Worm (Caenorhabditis elegans) whole organism, L3 larva: ENCODE results near the gene bath-30.

Source experiments
- aly-2 ChIP-seq: fragments of 150-350 bp; optimal IDR thresholded peaks from 2 replicates; lab custom pipeline; 2014; ENCODE audit warnings: missing biosample characterization, missing genetic modification characterization
- ama-1 ChIP-seq: fragments of 150-350 bp; optimal IDR thresholded peaks from 2 replicates; lab custom pipeline; 2018
- ceh-16 ChIP-seq: sonication (generic microtip); optimal IDR thresholded peaks from 2 replicates; lab custom pipeline; 2017; ENCODE audit warnings: missing biosample characterization, missing genetic modification characterization
- ceh-28 ChIP-seq: fragments of 150-350 bp; optimal IDR thresholded peaks from 2 replicates; lab custom pipeline; 2014; ENCODE audit warnings: missing biosample characterization, missing genetic modification reagents, missing genetic modification characterization
- ceh-82 ChIP-seq: fragments of 150-350 bp; optimal IDR thresholded peaks from 2 replicates; lab custom pipeline; 2014; ENCODE audit warnings: missing biosample characterization, missing genetic modification characterization
- ceh-9 ChIP-seq: sonication (generic microtip); optimal IDR thresholded peaks from 2 replicates; lab custom pipeline; 2018; ENCODE audit warnings: missing biosample characterization, missing genetic modification characterization
- daf-12 ChIP-seq: fragments of 150-350 bp; optimal IDR thresholded peaks from 2 replicates; lab custom pipeline; 2014; ENCODE audit warnings: missing biosample characterization, missing genetic modification reagents, missing genetic modification characterization
- egl-27 ChIP-seq: sonication (generic microtip); optimal IDR thresholded peaks from 4 replicates; lab custom pipeline; 2017; ENCODE audit warnings: missing biosample characterization, missing genetic modification reagents, missing genetic modification characterization
- egl-5 ChIP-seq: fragments of 150-350 bp; optimal IDR thresholded peaks from 2 replicates; lab custom pipeline; 2017; ENCODE audit warnings: missing biosample characterization, missing genetic modification reagents, missing genetic modification characterization, inconsistent platforms
- elt-3 ChIP-seq, 3 experiments: fragments of 150-350 bp in 1 of 3; sonication (generic microtip) in 2 of 3; optimal IDR thresholded peaks; 2 replicates in 2 of 3; 4 replicates in 1 of 3; lab custom pipeline; 2014 to 2017; ENCODE audit warnings: missing biosample characterization in 3 of 3, missing genetic modification characterization in 3 of 3
- eor-1 ChIP-seq, 2 experiments: fragments of 150-350 bp; optimal IDR thresholded peaks; 2 replicates each; lab custom pipeline; 2014 to 2018; ENCODE audit warnings: missing biosample characterization in 2 of 2, missing genetic modification characterization in 2 of 2
- fkh-10 ChIP-seq: sonication (generic microtip); optimal IDR thresholded peaks from 2 replicates; lab custom pipeline; 2017; ENCODE audit warnings: missing biosample characterization, missing genetic modification reagents, missing genetic modification characterization
- fos-1 ChIP-seq: fragments of 150-350 bp; optimal IDR thresholded peaks from 2 replicates; lab custom pipeline; 2014; ENCODE audit warnings: missing biosample characterization, missing genetic modification characterization
- hmg-11 ChIP-seq: sonication (generic microtip); optimal IDR thresholded peaks from 2 replicates; lab custom pipeline; 2016; ENCODE audit warnings: missing genetic modification characterization, missing compliant biosample characterization
- jun-1 ChIP-seq: fragments of 150-350 bp; optimal IDR thresholded peaks from 2 replicates; lab custom pipeline; 2014; ENCODE audit warnings: missing biosample characterization, missing genetic modification reagents, missing genetic modification characterization
- lin-15B ChIP-seq: fragments of 150-350 bp; optimal IDR thresholded peaks from 2 replicates; lab custom pipeline; 2014; ENCODE audit warnings: missing biosample characterization, missing genetic modification characterization
- lin-39 ChIP-seq: fragments of 150-350 bp; optimal IDR thresholded peaks from 2 replicates; lab custom pipeline; 2018; ENCODE audit warnings: missing biosample characterization, missing genetic modification reagents, missing genetic modification characterization
- mml-1 ChIP-seq: fragments of 150-350 bp; sonication (generic microtip); optimal IDR thresholded peaks from 3 replicates; lab custom pipeline; 2014; ENCODE audit warnings: missing biosample characterization, missing genetic modification characterization
- nfya-1 ChIP-seq: sonication (generic microtip); optimal IDR thresholded peaks from 2 replicates; lab custom pipeline; 2017; ENCODE audit warnings: missing genetic modification characterization, mild to moderate bottlenecking, missing compliant biosample characterization, antibody characterized with exemption, moderate library complexity; ENCODE audit not compliant: insufficient read depth
- nhr-11 ChIP-seq: fragments of 150-350 bp; optimal IDR thresholded peaks from 2 replicates; lab custom pipeline; 2014; ENCODE audit warnings: missing biosample characterization, missing genetic modification characterization
- nhr-12 ChIP-seq: fragments of 150-350 bp; optimal IDR thresholded peaks from 2 replicates; lab custom pipeline; 2014; ENCODE audit warnings: missing biosample characterization, missing genetic modification characterization
- nhr-23 ChIP-seq: fragments of 150-350 bp; optimal IDR thresholded peaks from 2 replicates; lab custom pipeline; 2014; ENCODE audit warnings: missing biosample characterization, missing genetic modification reagents, missing genetic modification characterization
- nhr-237 ChIP-seq: fragments of 150-350 bp; optimal IDR thresholded peaks from 2 replicates; lab custom pipeline; 2014; ENCODE audit warnings: missing biosample characterization, missing genetic modification characterization
- nhr-28 ChIP-seq: fragments of 150-350 bp; optimal IDR thresholded peaks from 2 replicates; lab custom pipeline; 2014; ENCODE audit warnings: missing biosample characterization, missing genetic modification characterization
- nhr-76 ChIP-seq: fragments of 150-350 bp; sonication (generic microtip); optimal IDR thresholded peaks from 5 replicates; lab custom pipeline; 2014; ENCODE audit warnings: missing biosample characterization, missing genetic modification characterization
- nhr-77 ChIP-seq: fragments of 150-350 bp; optimal IDR thresholded peaks from 2 replicates; lab custom pipeline; 2014; ENCODE audit warnings: missing biosample characterization, missing genetic modification characterization
- pha-4 ChIP-seq: fragments of 150-350 bp; optimal IDR thresholded peaks from 2 replicates; lab custom pipeline; 2014; ENCODE audit warnings: missing biosample characterization, missing genetic modification reagents, missing genetic modification characterization
- pqm-1 ChIP-seq: fragments of 150-350 bp; optimal IDR thresholded peaks from 2 replicates; lab custom pipeline; 2017; ENCODE audit warnings: missing biosample characterization, missing genetic modification characterization, inconsistent platforms
- sea-2 ChIP-seq: fragments of 150-350 bp; sonication (generic microtip); optimal IDR thresholded peaks from 4 replicates; lab custom pipeline; 2014; ENCODE audit warnings: missing biosample characterization, missing genetic modification reagents, missing genetic modification characterization
- skn-1 ChIP-seq: fragments of 150-350 bp; optimal IDR thresholded peaks from 2 replicates; lab custom pipeline; 2014; ENCODE audit warnings: missing biosample characterization, missing genetic modification characterization
- snpc-4 ChIP-seq: fragments of 150-350 bp; optimal IDR thresholded peaks from 2 replicates; lab custom pipeline; 2014; ENCODE audit warnings: missing biosample characterization, missing genetic modification characterization
- tbx-2 ChIP-seq: sonication (generic microtip); optimal IDR thresholded peaks from 2 replicates; lab custom pipeline; 2016; ENCODE audit warnings: mild to moderate bottlenecking, missing genetic modification characterization, missing compliant biosample characterization
- unc-62 ChIP-seq: fragments of 150-350 bp; sonication (generic microtip); optimal IDR thresholded peaks from 4 replicates; lab custom pipeline; 2014; ENCODE audit warnings: missing biosample characterization, missing genetic modification reagents, missing genetic modification characterization
- ztf-11 ChIP-seq: fragments of 150-350 bp; optimal IDR thresholded peaks from 2 replicates; lab custom pipeline; 2014; ENCODE audit warnings: missing biosample characterization, missing genetic modification characterization
- ztf-4 ChIP-seq: fragments of 150-350 bp; optimal IDR thresholded peaks from 2 replicates; lab custom pipeline; 2014; ENCODE audit warnings: missing biosample characterization, missing genetic modification characterization

The bath-30 gene

ce11 chrII:3371010-3371409 is 24.8 kb upstream of the bath-30 start, which contains the start of gene bath-23:
bath-23 (plus strand) TSS chrII:3371310.
- TF ChIP-seq pqm-1 = no peak
- TF ChIP-seq pha-4 = no peak
- no peak for TF ChIP-seq sea-2 (GFP tag; lab: Kevin White, UChicago)
- no peak for TF ChIP-seq skn-1 (tag; lab: Kevin White, UChicago)
- no peak for TF ChIP-seq nhr-23 (tag; lab: Kevin White, UChicago)
- TF ChIP-seq ceh-16 (tag; lab: Kevin White, UChicago) = no peak
- no peak for TF ChIP-seq jun-1
- TF ChIP-seq eor-1 (tag; optimal IDR thresholded peaks at IDR 0.05; lab: Kevin White, UChicago) = no peak
- TF ChIP-seq nhr-12 (tag; lab: Kevin White, UChicago) = no peak
- no peak for TF ChIP-seq fkh-10 (GFP tag; lab: Kevin White, UChicago)
- TF ChIP-seq nhr-237 (tag; lab: Kevin White, UChicago) = no peak
- TF ChIP-seq ztf-4 (tag; lab: Kevin White, UChicago) = no peak
- TF ChIP-seq nhr-76 (tag; lab: Kevin White, UChicago) = no peak
- TF ChIP-seq egl-5 (tag; lab: Kevin White, UChicago) = no peak
- TF ChIP-seq hmg-11 (tag; lab: Kevin White, UChicago) = no peak
- no peak for TF ChIP-seq nfya-1 (tag; lab: Kevin White, UChicago)
- no peak for TF ChIP-seq aly-2
- TF ChIP-seq mml-1 (tag; lab: Kevin White, UChicago) = no peak

- TF ChIP-seq pqm-1 = no peak
- TF ChIP-seq nfya-1 (tag; lab: Kevin White, UChicago) = peak; percentile 96
Measured at ce11 chrII:3370061-3370460, 23.9 kb upstream of the bath-30 start, which contains the start of gene Y49F6C.8. Y49F6C.8 (minus strand) TSS chrII:3370111.

ce11 chrII:3368097-3368496 is 21.9 kb upstream of the bath-30 start, which contains the start of gene Y49F6C.7:
Y49F6C.7 (minus strand) TSS chrII:3368197.
- no peak for TF ChIP-seq nhr-28 (tag; lab: Kevin White, UChicago)
- no peak for TF ChIP-seq ceh-82 (tag; lab: Kevin White, UChicago)
- TF ChIP-seq nhr-23 (tag; lab: Kevin White, UChicago) = no peak
- TF ChIP-seq nhr-237 (tag; lab: Kevin White, UChicago) = no peak
- no peak for TF ChIP-seq hmg-11 (tag; lab: Kevin White, UChicago)
- no peak for TF ChIP-seq eor-1 (tag; optimal IDR thresholded peaks at IDR 0.05; lab: Kevin White, UChicago)
- TF ChIP-seq nhr-77 (tag; lab: Kevin White, UChicago) = no peak
- no peak for TF ChIP-seq ama-1 (lab: Kevin White, UChicago)

- TF ChIP-seq eor-1 (tag; optimal IDR thresholded peaks at IDR 0.05; lab: Kevin White, UChicago) (no peak), daf-12 (tag; lab: Kevin White, UChicago) (no peak), unc-62 (GFP tag; lab: Kevin White, UChicago) (no peak), fos-1 (no peak), egl-27 (tag; lab: Kevin White, UChicago) (no peak), tbx-2 (tag; lab: Kevin White, UChicago) (no peak), lin-15B (no peak), snpc-4 (no peak), hmg-11 (tag; lab: Kevin White, UChicago) (no peak), ceh-16 (tag; lab: Kevin White, UChicago) (no peak), nhr-11 (tag; lab: Kevin White, UChicago) (no peak), pqm-1 (no peak), ceh-28 (no peak), ceh-9 (no peak), elt-3 (tag; optimal IDR thresholded peaks at IDR 0.05; lab: Kevin White, UChicago) (no peak), ceh-82 (tag; lab: Kevin White, UChicago) (no peak), lin-39 (tag; lab: Kevin White, UChicago) (no peak), pha-4 (no peak)
Measured at ce11 chrII:3367100-3367499, 20.9 kb upstream of the bath-30 start, which contains the start of gene Y49F6C.6. Y49F6C.6 (minus strand) TSS chrII:3367200.

ce11 chrII:3358834-3359233 is 12.7 kb upstream of the bath-30 start, which contains the start of the genes lido-14 and bath-27:
lido-14 (plus strand) TSS chrII:3359134.
bath-27 (plus strand) TSS chrII:3359139.
- TF ChIP-seq eor-1 (tag; optimal IDR thresholded peaks at IDR 0.05; lab: Kevin White, UChicago) (no peak), aly-2 (no peak), sea-2 (GFP tag; lab: Kevin White, UChicago) (no peak), jun-1 (no peak), ztf-11 (tag; lab: Kevin White, UChicago) (no peak)
